Fruit fly (Drosophila melanogaster): ENCODE data around the gene Ddc.

Gene Ddc

DNA sequence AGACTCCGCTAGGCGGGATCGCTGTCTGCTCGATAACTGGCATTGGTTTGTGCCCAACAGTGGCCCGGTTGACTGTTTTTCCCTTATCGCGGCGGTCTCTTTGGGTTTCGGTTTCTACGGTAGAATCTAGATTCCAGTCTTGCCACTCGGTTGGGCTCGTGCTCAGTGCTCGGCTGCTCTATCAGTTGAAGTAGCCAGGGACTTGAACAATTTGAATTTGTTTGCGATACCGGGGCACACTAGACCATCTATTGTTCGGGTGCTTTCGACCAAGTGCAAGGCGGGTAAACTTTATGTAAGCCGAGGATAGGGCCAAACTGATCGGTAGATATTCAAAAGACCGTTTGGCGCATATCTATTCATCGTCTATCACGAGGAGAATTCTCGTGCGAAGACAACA lies 13.9 kb downstream of the Ddc start:
- no peak for TF ChIP-seq usp (GFP tag; optimal IDR thresholded peaks at IDR 0.05)
- TF ChIP-seq psq (optimal IDR thresholded peaks at IDR 0.05): no peak
- TF ChIP-seq Dll (optimal IDR thresholded peaks at IDR 0.05): no peak
- TF ChIP-seq EcR (GFP tag; optimal IDR thresholded peaks at IDR 0.05): no peak
- no peak for TF ChIP-seq pan (optimal IDR thresholded peaks at IDR 0.05)
- no peak for TF ChIP-seq CG8478 (optimal IDR thresholded peaks at IDR 0.05)

DNA sequence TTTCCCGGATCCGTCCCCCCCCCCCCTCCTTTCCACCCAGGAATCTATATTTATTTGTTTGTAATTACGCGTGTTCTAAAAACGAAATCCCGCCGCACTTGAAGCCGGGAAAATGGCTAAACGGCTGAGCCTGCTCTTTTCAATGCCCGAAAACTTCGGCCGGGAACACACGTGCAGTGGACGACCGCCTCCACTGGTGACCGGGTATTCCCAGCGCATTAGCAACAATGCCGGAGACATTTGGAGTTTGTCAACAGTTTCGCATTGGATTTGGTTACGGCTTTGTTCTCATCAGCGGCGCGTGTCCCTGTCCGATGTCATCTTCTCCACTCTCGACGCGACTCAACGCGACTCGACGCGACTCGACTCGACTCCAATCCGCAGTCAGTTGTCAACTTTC lies 15.7 kb downstream of the Ddc start:
- TF ChIP-seq pan (optimal IDR thresholded peaks at IDR 0.05): no peak
- TF ChIP-seq psq (optimal IDR thresholded peaks at IDR 0.05): no peak
- TF ChIP-seq EcR (GFP tag; optimal IDR thresholded peaks at IDR 0.05): no peak
- TF ChIP-seq usp (GFP tag; optimal IDR thresholded peaks at IDR 0.05): no peak
- no peak for TF ChIP-seq Dll (optimal IDR thresholded peaks at IDR 0.05)
- TF ChIP-seq CG8478 (optimal IDR thresholded peaks at IDR 0.05): no peak

DNA sequence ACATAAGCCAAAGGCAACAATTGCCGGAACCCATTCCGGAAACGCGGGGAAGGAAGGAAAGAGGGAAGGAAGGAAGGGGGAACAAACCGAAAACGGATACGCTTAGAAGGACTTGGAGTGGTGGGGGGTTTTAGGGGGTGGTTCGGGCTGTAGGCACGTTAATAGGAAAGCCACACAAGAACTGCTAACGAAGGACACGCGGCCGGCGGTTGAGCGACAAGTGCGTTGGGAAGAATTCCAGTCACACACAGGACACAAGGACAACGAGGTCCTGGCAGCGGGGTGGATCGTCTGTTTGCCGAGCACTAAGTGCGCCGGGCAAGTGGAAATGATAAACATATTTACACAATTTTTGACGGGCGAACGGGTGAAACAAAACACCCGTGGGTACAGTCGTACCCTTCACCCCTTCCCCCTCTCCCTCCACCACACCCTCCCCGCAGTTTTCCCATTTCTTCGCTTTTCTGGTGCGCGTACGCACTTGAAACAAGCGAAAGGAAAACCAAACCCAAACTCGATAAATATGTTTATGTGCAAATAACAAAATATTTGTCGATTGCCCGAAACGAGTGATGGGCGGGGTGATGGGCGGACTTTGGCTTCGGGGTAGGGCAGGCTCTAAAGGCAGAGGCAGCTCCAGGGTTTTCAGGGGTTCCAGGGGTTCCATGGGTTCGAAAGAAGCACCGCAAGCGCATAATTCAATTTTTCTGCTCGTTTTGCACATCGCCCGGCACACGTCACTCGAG lies 16.8 kb downstream of the Ddc start:
- TF ChIP-seq EcR (GFP tag; optimal IDR thresholded peaks at IDR 0.05) (no peak), CG8478 (optimal IDR thresholded peaks at IDR 0.05) (no peak), pan (optimal IDR thresholded peaks at IDR 0.05) (no peak), Dll (optimal IDR thresholded peaks at IDR 0.05) (no peak), usp (GFP tag; optimal IDR thresholded peaks at IDR 0.05) (no peak), psq (optimal IDR thresholded peaks at IDR 0.05) (no peak)

DNA sequence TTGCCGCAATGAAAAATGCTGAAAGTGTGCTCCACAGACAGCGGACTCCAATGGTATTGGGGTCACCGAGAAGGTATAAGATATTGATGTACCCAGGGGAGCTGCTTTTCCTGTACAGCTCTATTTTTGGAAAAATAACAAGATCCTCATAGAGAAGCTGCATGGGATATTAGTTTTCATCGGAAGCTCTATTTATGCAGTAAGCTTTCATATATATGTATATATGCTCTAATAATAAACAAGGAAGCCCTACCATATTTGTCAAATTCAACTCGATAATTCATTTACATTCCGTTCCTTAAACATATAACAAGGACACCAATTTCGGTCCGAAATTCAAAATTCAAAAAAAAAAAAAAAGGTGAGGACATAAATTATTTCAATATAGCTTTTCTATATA lies 18.4 kb downstream of the Ddc start, which contains the start of the genes CG17344 and CG43731:
CG17344 (plus strand) TSS at position 301 of the 400 bp plus-strand sequence.
CG43731 (plus strand) TSS at position 301 of the 400 bp plus-strand sequence.
- no peak for TF ChIP-seq CG8478 (optimal IDR thresholded peaks at IDR 0.05)
- no peak for TF ChIP-seq pan (optimal IDR thresholded peaks at IDR 0.05)
- no peak for TF ChIP-seq Dll (optimal IDR thresholded peaks at IDR 0.05)
- TF ChIP-seq EcR (GFP tag; optimal IDR thresholded peaks at IDR 0.05): no peak
- TF ChIP-seq psq (optimal IDR thresholded peaks at IDR 0.05): no peak
- TF ChIP-seq usp (GFP tag; optimal IDR thresholded peaks at IDR 0.05): no peak

DNA sequence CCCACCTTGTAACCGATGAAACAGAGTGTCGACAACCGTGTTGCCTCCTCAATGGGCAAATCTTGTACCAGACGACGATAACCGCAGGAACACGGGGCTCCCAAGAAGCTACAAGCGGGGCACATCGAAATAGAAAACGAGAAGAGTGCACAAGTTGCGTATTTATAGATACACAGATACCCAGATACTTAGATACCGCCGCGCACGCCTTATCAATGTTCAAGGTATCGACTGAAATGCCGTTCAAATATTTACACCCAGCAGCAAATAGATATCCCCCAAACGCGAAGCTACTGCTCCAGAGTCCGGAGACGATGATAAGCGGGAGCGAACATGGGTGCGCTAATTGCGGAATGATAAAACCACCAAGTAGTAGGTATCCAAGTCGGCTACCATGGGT lies 21.4 kb downstream of the Ddc start:
- TF ChIP-seq psq (optimal IDR thresholded peaks at IDR 0.05): no peak
- no peak for TF ChIP-seq usp (GFP tag; optimal IDR thresholded peaks at IDR 0.05)
- no peak for TF ChIP-seq EcR (GFP tag; optimal IDR thresholded peaks at IDR 0.05)
- no peak for TF ChIP-seq Dll (optimal IDR thresholded peaks at IDR 0.05)
- TF ChIP-seq pan (optimal IDR thresholded peaks at IDR 0.05): no peak
- no peak for TF ChIP-seq CG8478 (optimal IDR thresholded peaks at IDR 0.05)

DNA sequence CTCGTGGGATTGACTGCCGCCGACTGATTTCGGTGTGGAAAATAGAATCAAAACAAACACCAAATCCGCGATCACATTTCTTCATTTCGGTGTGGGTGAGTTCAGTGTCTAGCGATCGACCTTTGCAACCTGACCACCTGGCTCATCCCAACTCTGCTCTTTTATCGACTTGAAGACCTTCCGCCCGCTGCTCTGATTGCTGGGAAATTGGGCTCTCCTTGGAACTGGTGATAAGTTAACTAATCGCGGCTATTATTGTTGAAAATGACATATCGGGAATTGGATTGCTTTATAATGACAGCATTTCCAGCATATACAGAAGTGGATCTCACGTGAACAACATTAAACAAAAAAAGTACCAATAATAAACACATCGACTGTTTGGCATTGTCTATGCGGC lies 22.7 kb downstream of the Ddc start:
- TF ChIP-seq EcR (GFP tag; optimal IDR thresholded peaks at IDR 0.05) (no peak), psq (optimal IDR thresholded peaks at IDR 0.05) (no peak), pan (optimal IDR thresholded peaks at IDR 0.05) (no peak), usp (GFP tag; optimal IDR thresholded peaks at IDR 0.05) (no peak), CG8478 (optimal IDR thresholded peaks at IDR 0.05) (no peak), Dll (optimal IDR thresholded peaks at IDR 0.05) (no peak)

DNA sequence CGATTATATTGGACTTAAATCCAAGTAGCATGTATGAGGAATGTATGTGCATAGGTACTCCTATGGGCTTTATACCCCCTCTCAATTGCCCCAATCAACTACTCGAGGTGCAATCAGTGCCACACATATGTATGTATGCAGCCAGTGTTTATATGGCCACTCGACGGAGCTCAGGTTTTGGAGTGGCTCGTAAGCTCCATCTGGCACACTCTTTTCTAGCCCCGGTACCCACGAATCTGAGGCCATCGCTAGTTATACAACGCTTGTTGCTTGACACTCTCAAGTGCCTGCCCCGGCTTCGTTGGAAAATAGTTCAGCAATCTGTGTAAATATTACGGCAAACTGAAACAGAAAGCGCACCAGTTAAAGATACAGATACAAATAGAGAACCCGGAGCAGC lies 23.7 kb downstream of the Ddc start:
- no peak for TF ChIP-seq EcR (GFP tag; optimal IDR thresholded peaks at IDR 0.05)

DNA sequence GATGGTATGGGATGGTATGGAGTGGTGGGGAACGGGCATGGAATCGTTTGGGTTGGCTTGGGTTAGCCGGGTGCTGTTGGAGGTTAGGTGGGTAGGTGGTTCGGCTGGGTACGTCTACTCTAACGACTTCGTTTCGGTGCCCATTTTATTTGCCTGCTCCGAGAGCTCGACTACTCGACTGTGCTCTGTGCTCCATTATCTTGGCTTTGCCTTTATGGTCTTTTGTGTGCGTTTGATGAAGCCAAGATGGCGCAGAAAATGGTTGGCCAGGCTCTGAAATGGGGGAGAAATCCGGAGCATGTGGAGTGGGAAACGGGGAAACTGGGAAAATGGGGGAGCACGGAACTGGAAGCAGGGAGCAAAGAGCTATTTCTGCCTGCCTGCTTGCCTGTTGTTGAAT lies 26.2 kb downstream of the Ddc start:
- TF ChIP-seq pan (optimal IDR thresholded peaks at IDR 0.05) (no peak), usp (GFP tag; optimal IDR thresholded peaks at IDR 0.05) (no peak), CG8478 (optimal IDR thresholded peaks at IDR 0.05) (no peak), psq (optimal IDR thresholded peaks at IDR 0.05) (no peak), EcR (GFP tag; optimal IDR thresholded peaks at IDR 0.05) (no peak), Dll (optimal IDR thresholded peaks at IDR 0.05) (no peak)

DNA sequence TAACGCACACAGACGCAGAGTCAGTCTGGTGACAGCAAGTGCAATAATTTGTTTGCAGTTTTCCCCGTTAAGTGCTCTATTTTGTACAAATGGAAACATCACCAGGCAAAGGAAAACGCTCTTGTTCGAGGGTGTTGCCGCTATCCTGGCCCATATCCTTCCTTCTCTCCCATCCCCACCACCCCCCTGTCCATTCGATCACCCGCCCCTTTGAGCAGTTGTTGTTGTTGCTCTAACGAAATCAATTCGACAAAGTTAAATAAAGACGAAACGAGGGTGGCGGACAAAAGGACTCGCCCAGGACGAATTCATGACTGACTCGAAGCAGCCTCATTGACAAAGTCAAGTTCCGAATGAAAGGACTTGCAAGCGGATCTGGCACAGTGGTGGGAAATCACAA lies 30.7 kb downstream of the Ddc start:
- no peak for TF ChIP-seq CG8478 (optimal IDR thresholded peaks at IDR 0.05)
- no peak for TF ChIP-seq EcR (GFP tag; optimal IDR thresholded peaks at IDR 0.05)
- no peak for TF ChIP-seq pan (optimal IDR thresholded peaks at IDR 0.05)
- no peak for TF ChIP-seq psq (optimal IDR thresholded peaks at IDR 0.05)
- TF ChIP-seq usp (GFP tag; optimal IDR thresholded peaks at IDR 0.05): no peak
- no peak for TF ChIP-seq Dll (optimal IDR thresholded peaks at IDR 0.05)

DNA sequence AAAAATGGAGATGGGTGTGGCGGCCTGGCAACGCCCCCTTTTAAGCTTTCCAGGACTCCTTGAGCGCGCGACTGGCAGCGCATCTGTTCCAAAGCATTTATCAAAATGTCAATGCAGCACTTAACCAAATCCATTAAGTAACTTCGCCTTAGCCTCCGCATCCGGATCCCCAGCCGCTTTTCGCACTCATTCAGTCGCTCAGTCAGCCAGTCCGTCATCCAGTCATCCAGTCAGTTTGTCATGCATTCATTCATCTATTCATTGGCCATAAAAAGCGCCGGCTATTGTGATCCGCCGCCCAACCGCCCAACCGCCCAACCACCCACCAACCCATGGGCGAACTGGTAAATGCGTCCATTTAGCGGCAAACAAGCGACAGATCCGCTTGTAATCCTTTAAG lies 31.2 kb downstream of the Ddc start:
- no peak for TF ChIP-seq usp (GFP tag; optimal IDR thresholded peaks at IDR 0.05)
- TF ChIP-seq CG8478 (optimal IDR thresholded peaks at IDR 0.05): no peak
- no peak for TF ChIP-seq psq (optimal IDR thresholded peaks at IDR 0.05)
- no peak for TF ChIP-seq EcR (GFP tag; optimal IDR thresholded peaks at IDR 0.05)
- TF ChIP-seq Dll (optimal IDR thresholded peaks at IDR 0.05): no peak
- TF ChIP-seq pan (optimal IDR thresholded peaks at IDR 0.05): no peak

DNA sequence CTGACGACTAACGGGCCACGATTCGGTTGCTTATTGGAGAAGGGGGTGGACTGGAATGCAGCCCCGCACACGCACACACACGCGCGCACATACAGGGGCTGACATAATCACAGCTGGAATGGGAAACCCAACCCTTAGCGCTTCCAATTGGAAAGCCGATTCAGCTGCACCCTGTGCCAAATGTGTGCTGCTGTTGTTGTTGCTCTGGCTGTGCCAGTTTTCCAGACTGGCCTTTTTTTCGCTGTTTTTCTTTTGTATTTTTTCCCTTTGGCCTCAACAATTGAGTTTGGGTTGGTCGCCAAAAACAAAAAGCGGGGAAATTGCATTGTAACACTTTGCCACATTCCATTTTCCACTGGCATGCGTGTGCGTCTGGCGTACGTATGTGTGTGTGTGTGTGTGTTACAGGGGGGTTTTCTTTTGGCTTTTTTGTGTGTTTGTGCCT lies 36.8 kb downstream of the Ddc start:
- no peak for TF ChIP-seq pan (optimal IDR thresholded peaks at IDR 0.05)
- TF ChIP-seq EcR (GFP tag; optimal IDR thresholded peaks at IDR 0.05): no peak
- TF ChIP-seq CG8478 (optimal IDR thresholded peaks at IDR 0.05): no peak
- no peak for TF ChIP-seq psq (optimal IDR thresholded peaks at IDR 0.05)
- no peak for TF ChIP-seq Dll (optimal IDR thresholded peaks at IDR 0.05)
- TF ChIP-seq usp (GFP tag; optimal IDR thresholded peaks at IDR 0.05): no peak

DNA sequence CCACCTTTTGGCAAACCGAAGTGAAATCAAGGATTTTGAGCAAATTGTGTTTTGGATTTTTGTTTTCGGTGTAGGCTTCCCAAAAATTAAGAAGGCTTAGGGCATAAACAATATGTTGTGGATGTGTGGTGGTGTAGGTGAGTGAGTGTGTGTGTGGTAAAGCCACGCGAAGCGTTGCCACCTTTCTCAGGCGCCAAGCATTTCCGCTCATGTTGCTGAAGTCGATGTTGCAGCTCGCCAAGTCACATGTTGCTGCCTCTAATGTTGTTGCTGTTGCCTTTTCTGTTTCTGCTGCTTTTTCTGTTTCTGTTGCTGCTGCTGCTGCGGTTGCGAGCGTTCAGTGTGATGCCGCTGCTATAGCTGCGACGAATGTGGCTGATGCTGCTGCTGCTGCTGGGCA lies 40.4 kb downstream of the Ddc start:
- TF ChIP-seq Dll (optimal IDR thresholded peaks at IDR 0.05): no peak

DNA sequence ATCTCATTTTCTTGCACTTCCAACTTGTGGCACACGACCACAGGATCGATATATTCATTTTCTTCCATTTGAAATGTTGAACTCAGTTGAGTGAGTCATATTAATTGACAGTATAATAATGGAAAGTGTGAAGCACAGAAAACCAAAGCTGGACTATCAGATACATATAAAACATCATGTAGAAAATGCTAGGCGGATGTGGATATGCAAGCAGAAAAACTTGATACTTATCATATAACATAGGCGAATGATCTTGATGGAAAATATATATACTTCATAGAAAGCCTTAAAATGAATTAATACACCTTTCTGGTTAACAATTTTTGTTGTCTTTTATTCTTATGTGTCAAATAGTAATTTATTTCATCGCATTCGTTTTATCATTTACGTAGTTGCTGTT lies 41.2 kb downstream of the Ddc start, which contains the start of gene CG10700:
CG10700 (minus strand) TSS at position 101 of the 400 bp plus-strand sequence.
- TF ChIP-seq Dll (optimal IDR thresholded peaks at IDR 0.05): no peak
- TF ChIP-seq pan (optimal IDR thresholded peaks at IDR 0.05): no peak
- TF ChIP-seq EcR (GFP tag; optimal IDR thresholded peaks at IDR 0.05): no peak
- TF ChIP-seq usp (GFP tag; optimal IDR thresholded peaks at IDR 0.05): no peak
- TF ChIP-seq psq (optimal IDR thresholded peaks at IDR 0.05): no peak
- TF ChIP-seq CG8478 (optimal IDR thresholded peaks at IDR 0.05): no peak

Data from whole organism.